Worm (Caenorhabditis elegans) whole organism, L4 larva: ENCODE data around the gene nspc-16.
A peak's percentile ranks its signal among the peaks of the same experiment; 100 is the strongest.

Source experiments
- F44E2.7 ChIP-seq: fragments of 200-800 bp; sonication (Bioruptor generic); IDR thresholded peaks from 2 replicates; pipeline ENCODE4 v2.1.2; 2022; ENCODE audit warnings: missing genetic modification characterization, missing compliant biosample characterization
- Y48G9A.11 ChIP-seq: fragments of 200-800 bp; sonication (Bioruptor generic); IDR thresholded peaks from 2 replicates; pipeline ENCODE4 v1.3.6; 2022; ENCODE audit warnings: missing genetic modification reagents, missing genetic modification characterization, missing compliant biosample characterization
- Y75B8A.6 ChIP-seq: fragments of 200-800 bp; sonication (Bioruptor generic); IDR thresholded peaks from 2 replicates; pipeline ENCODE4 v1.3.6; 2022; ENCODE audit warnings: missing genetic modification reagents, missing genetic modification characterization, missing compliant biosample characterization
- aha-1 ChIP-seq: fragments of 150-350 bp; peaks from one replicate; lab custom pipeline; 2014; ENCODE audit warnings: missing biosample characterization, missing genetic modification characterization
- arid-1 ChIP-seq: fragments of 200-800 bp; sonication (Bioruptor generic); conservative IDR thresholded peaks from 2 replicates; pipeline ENCODE4 v1.3.6; 2022; ENCODE audit warnings: missing genetic modification reagents, missing genetic modification characterization, missing compliant biosample characterization
- ces-1 ChIP-seq: fragments of 150-350 bp; sonication (generic microtip); optimal IDR thresholded peaks from 4 replicates; lab custom pipeline; 2014; ENCODE audit warnings: missing biosample characterization, missing genetic modification reagents, missing genetic modification characterization
- cey-2 ChIP-seq: sonication (generic microtip); optimal IDR thresholded peaks from 3 replicates; lab custom pipeline; 2017; ENCODE audit warnings: missing genetic modification characterization, mild to moderate bottlenecking, missing compliant biosample characterization, antibody characterized with exemption, borderline replicate concordance; ENCODE audit not compliant: insufficient read depth
- ctbp-1 ChIP-seq: fragments of 200-800 bp; sonication (Bioruptor generic); IDR thresholded peaks from 2 replicates; pipeline ENCODE4 v1.3.6; 2022; ENCODE audit warnings: missing genetic modification reagents, missing genetic modification characterization, missing compliant biosample characterization
- daf-16 ChIP-seq, 3 experiments: sonication (generic microtip); optimal IDR thresholded peaks; 2 replicates each; lab custom pipeline; 2016 to 2017; ENCODE audit warnings: missing genetic modification characterization in 3 of 3, missing genetic modification reagents in 3 of 3, mild to moderate bottlenecking in 2 of 3, missing compliant biosample characterization in 2 of 3, missing biosample characterization in 1 of 3, moderate library complexity in 1 of 3
- daf-8 ChIP-seq: fragments of 200-800 bp; sonication (Bioruptor generic); IDR thresholded peaks from 2 replicates; pipeline ENCODE4 v1.3.6; 2022; ENCODE audit warnings: missing genetic modification characterization, missing compliant biosample characterization
- dmd-6 ChIP-seq: fragments of 200-800 bp; sonication (Bioruptor generic); IDR thresholded peaks from 2 replicates; pipeline ENCODE4 v1.3.6; 2022; ENCODE audit warnings: missing genetic modification reagents, missing genetic modification characterization, missing compliant biosample characterization
- duxl-1 ChIP-seq: sonication (generic microtip); optimal IDR thresholded peaks from 2 replicates; lab custom pipeline; 2016; ENCODE audit warnings: mild to moderate bottlenecking, missing genetic modification characterization, moderate library complexity, missing compliant biosample characterization; ENCODE audit not compliant: poor library complexity
- dve-1 ChIP-seq: sonication (generic microtip); optimal IDR thresholded peaks from 2 replicates; lab custom pipeline; 2017; ENCODE audit warnings: antibody characterized with exemption, mild to moderate bottlenecking, missing genetic modification characterization, missing compliant biosample characterization; ENCODE audit not compliant: insufficient read depth
- fkh-10 ChIP-seq: fragments of 150-350 bp; optimal IDR thresholded peaks from 2 replicates; lab custom pipeline; 2014; ENCODE audit warnings: missing biosample characterization, missing genetic modification reagents, missing genetic modification characterization
- fos-1 ChIP-seq: fragments of 150-350 bp; optimal IDR thresholded peaks from 2 replicates; lab custom pipeline; 2014; ENCODE audit warnings: missing biosample characterization, missing genetic modification characterization
- hif-1 ChIP-seq, 2 experiments: sonication (generic microtip); optimal IDR thresholded peaks; 2 replicates each; lab custom pipeline; 2016 to 2017; ENCODE audit warnings: missing compliant biosample characterization in 2 of 2, missing genetic modification characterization in 2 of 2, missing genetic modification reagents in 2 of 2, missing genotype in 2 of 2, mild to moderate bottlenecking in 1 of 2
- hlh-11 ChIP-seq: fragments of 200-800 bp; sonication (Bioruptor generic); optimal IDR thresholded peaks from 2 replicates; lab custom pipeline; 2018; ENCODE audit warnings: mild to moderate bottlenecking, missing genetic modification characterization, missing compliant biosample characterization
- hlh-30 ChIP-seq: sonication (generic microtip); optimal IDR thresholded peaks from 2 replicates; lab custom pipeline; 2017; ENCODE audit warnings: antibody characterized with exemption, mild to moderate bottlenecking, missing genetic modification characterization, missing compliant biosample characterization; ENCODE audit not compliant: insufficient read depth
- hmg-1.1 ChIP-seq: fragments of 200-800 bp; sonication (Bioruptor generic); IDR thresholded peaks from 2 replicates; pipeline ENCODE4 v1.3.6; 2022; ENCODE audit warnings: missing genetic modification reagents, missing genetic modification characterization, missing compliant biosample characterization
- jun-1 ChIP-seq: fragments of 150-350 bp; optimal IDR thresholded peaks from 2 replicates; lab custom pipeline; 2014; ENCODE audit warnings: missing biosample characterization, missing genetic modification reagents, missing genetic modification characterization
- lin-39 ChIP-seq: fragments of 150-350 bp; optimal IDR thresholded peaks from 2 replicates; lab custom pipeline; 2014; ENCODE audit warnings: missing biosample characterization, missing genetic modification reagents, missing genetic modification characterization
- lir-3 ChIP-seq: sonication (generic microtip); optimal IDR thresholded peaks from 2 replicates; lab custom pipeline; 2016; ENCODE audit warnings: mild to moderate bottlenecking, missing genetic modification characterization, missing compliant biosample characterization
- madf-5 ChIP-seq, 2 experiments: fragments of 200-800 bp; sonication (Bioruptor generic); IDR thresholded peaks; 2 replicates each; pipeline ENCODE4 v1.3.6; 2022; ENCODE audit warnings: missing compliant biosample characterization in 2 of 2, missing genetic modification characterization in 2 of 2
- mdl-1 ChIP-seq, 2 experiments: fragments of 150-350 bp in 1 of 2; sonication (generic microtip) in 1 of 2; optimal IDR thresholded peaks; 2 replicates each; lab custom pipeline; 2014 to 2017; ENCODE audit warnings: missing biosample characterization in 2 of 2, missing genetic modification characterization in 2 of 2
- mdt-29 ChIP-seq: fragments of 200-800 bp; sonication (Bioruptor generic); IDR thresholded peaks from 2 replicates; pipeline ENCODE4 v1.3.6; 2022; ENCODE audit warnings: missing genetic modification reagents, missing genetic modification characterization, missing compliant biosample characterization
- mes-2 ChIP-seq: sonication (generic microtip); optimal IDR thresholded peaks from 2 replicates; lab custom pipeline; 2016; ENCODE audit warnings: missing genotype, mild to moderate bottlenecking, missing genetic modification characterization, missing compliant biosample characterization; ENCODE audit not compliant: poor library complexity, severe bottlenecking
- mxl-2 ChIP-seq: fragments of 200-800 bp; sonication (Bioruptor generic); conservative IDR thresholded peaks from 2 replicates; pipeline ENCODE4 v1.3.6; 2022; ENCODE audit warnings: missing genetic modification reagents, missing genetic modification characterization, missing compliant biosample characterization
- nhr-10 ChIP-seq: fragments of 150-350 bp; optimal IDR thresholded peaks from 2 replicates; lab custom pipeline; 2014; ENCODE audit warnings: missing biosample characterization, missing genetic modification characterization
- nhr-237 ChIP-seq: sonication (generic microtip); optimal IDR thresholded peaks from 2 replicates; lab custom pipeline; 2017; ENCODE audit warnings: missing biosample characterization, missing genetic modification characterization
- nhr-28 ChIP-seq: fragments of 150-350 bp; optimal IDR thresholded peaks from 2 replicates; lab custom pipeline; 2014; ENCODE audit warnings: missing biosample characterization, missing genetic modification characterization
- nhr-41 ChIP-seq: fragments of 200-800 bp; sonication (Bioruptor generic); IDR thresholded peaks from 2 replicates; pipeline ENCODE4 v1.3.6; 2022; ENCODE audit warnings: missing genetic modification reagents, missing genetic modification characterization, missing compliant biosample characterization
- nhr-48 ChIP-seq: sonication (generic microtip); optimal IDR thresholded peaks from 2 replicates; lab custom pipeline; 2016; ENCODE audit warnings: mild to moderate bottlenecking, missing genetic modification characterization, missing compliant biosample characterization
- nhr-6 ChIP-seq: fragments of 150-350 bp; optimal IDR thresholded peaks from 2 replicates; lab custom pipeline; 2014; ENCODE audit warnings: missing biosample characterization, missing genetic modification characterization
- nhr-76 ChIP-seq: fragments of 150-350 bp; optimal IDR thresholded peaks from 2 replicates; lab custom pipeline; 2014; ENCODE audit warnings: missing biosample characterization, missing genetic modification characterization
- nhr-77 ChIP-seq: fragments of 150-350 bp; optimal IDR thresholded peaks from 2 replicates; lab custom pipeline; 2014; ENCODE audit warnings: missing biosample characterization, missing genetic modification characterization
- pha-4 ChIP-seq, 2 experiments: fragments of 150-350 bp in 1 of 2; fragments of 200-800 bp in 1 of 2; sonication (Bioruptor generic) in 1 of 2; IDR thresholded peaks in 1 of 2; optimal IDR thresholded peaks in 1 of 2; 2 replicates each; pipeline versions ENCODE4 v1.3.6 to Lab custom; 2014 to 2022; ENCODE audit warnings: missing genetic modification characterization in 2 of 2, missing genetic modification reagents in 2 of 2, missing biosample characterization in 1 of 2, missing compliant biosample characterization in 1 of 2
- pqm-1 ChIP-seq: sonication (generic microtip); optimal IDR thresholded peaks from 2 replicates; lab custom pipeline; 2017; ENCODE audit warnings: missing biosample characterization, missing genetic modification characterization
- set-16 ChIP-seq: fragments of 200-800 bp; sonication (Bioruptor generic); IDR thresholded peaks from 2 replicates; pipeline ENCODE4 v1.3.6; 2022; ENCODE audit warnings: missing genetic modification reagents, missing genetic modification characterization, missing compliant biosample characterization
- spr-3 ChIP-seq: fragments of 200-800 bp; sonication (Bioruptor generic); optimal IDR thresholded peaks from 2 replicates; lab custom pipeline; 2018; ENCODE audit warnings: mild to moderate bottlenecking, missing genetic modification characterization, missing compliant biosample characterization
- unc-62 ChIP-seq, 3 experiments: fragments of 150-350 bp in 1 of 3; sonication (generic microtip); optimal IDR thresholded peaks in 2 of 3; peaks in 1 of 3; 1 replicate in 1 of 3; 2 replicates in 2 of 3; lab custom pipeline; 2014 to 2017; ENCODE audit warnings: missing biosample characterization in 3 of 3, missing genetic modification characterization in 3 of 3, missing genetic modification reagents in 3 of 3, missing genotype in 1 of 3
- vab-7 ChIP-seq: fragments of 200-800 bp; sonication (Bioruptor generic); IDR thresholded peaks from 2 replicates; pipeline ENCODE4 v1.3.6; 2022; ENCODE audit warnings: missing genetic modification reagents, missing genetic modification characterization, missing compliant biosample characterization
- zfp-3 ChIP-seq: fragments of 200-800 bp; sonication (Bioruptor generic); conservative IDR thresholded peaks from 2 replicates; pipeline ENCODE4 v1.3.6; 2022; ENCODE audit warnings: missing genetic modification reagents, missing genetic modification characterization, missing compliant biosample characterization
- ztf-11 ChIP-seq: fragments of 150-350 bp; optimal IDR thresholded peaks from 2 replicates; lab custom pipeline; 2014; ENCODE audit warnings: missing biosample characterization, missing genetic modification characterization
- ztf-7 ChIP-seq: fragments of 150-350 bp; optimal IDR thresholded peaks from 2 replicates; lab custom pipeline; 2014; ENCODE audit warnings: missing biosample characterization, missing genetic modification characterization

The nspc-16 gene

ce11 chrX:14557352-14557935 lies 34.1 kb downstream of the nspc-16 start (continued):
- no peak for TF ChIP-seq pha-4 (GFP tag; IDR thresholded peaks at IDR 0.05; lab: Robert Waterston, UW)
- TF ChIP-seq pha-4 (tag; optimal IDR thresholded peaks at IDR 0.05; lab: Kevin White, UChicago): peak; percentile 48
- no peak for TF ChIP-seq fkh-10 (GFP tag; lab: Kevin White, UChicago)
- peak; percentile 19; the same call in 1 of the 2 replicates for TF ChIP-seq set-16 (GFP tag; lab: Robert Waterston, UW)
- TF ChIP-seq Y75B8A.6: no peak
- TF ChIP-seq ces-1: no peak
- 0 out of 2 replicates have a peak, but pooled peaks have one; percentile 21 for TF ChIP-seq arid-1 (GFP tag; lab: Robert Waterston, UW)
- no peak for TF ChIP-seq nhr-237 (tag; lab: Kevin White, UChicago)
- no peak for TF ChIP-seq nhr-41 (GFP tag; lab: Robert Waterston, UW)
- peak; percentile 96 for TF ChIP-seq aha-1 (tag; lab: Kevin White, UChicago)
- peak; percentile 5 for TF ChIP-seq nhr-48 (tag; lab: Kevin White, UChicago)
- no peak for TF ChIP-seq mes-2 (tag; lab: Kevin White, UChicago)
- no peak for TF ChIP-seq mdt-29 (GFP tag; lab: Robert Waterston, UW)
- TF ChIP-seq ztf-11: no peak
- TF ChIP-seq hif-1 (tag; optimal IDR thresholded peaks at IDR 0.05; lab: Kevin White, UChicago): peak in 1 of 2 experiments; percentile 76
- TF ChIP-seq hmg-1.1 (GFP tag; lab: Robert Waterston, UW): peak; percentile 81
- peak; percentile 77 for TF ChIP-seq nhr-28 (tag; lab: Kevin White, UChicago)
- TF ChIP-seq unc-62 (GFP tag; optimal IDR thresholded peaks at IDR 0.05 in 1 of 2; lab: Kevin White, UChicago): peak in 1 of 2 experiments; percentile 98
- TF ChIP-seq unc-62 (tag; optimal IDR thresholded peaks at IDR 0.05; lab: Kevin White, UChicago): peak; percentile 16
- TF ChIP-seq ctbp-1 (GFP tag; lab: Robert Waterston, UW): peak; percentile 80
- TF ChIP-seq mdl-1 (tag; optimal IDR thresholded peaks at IDR 0.05; lab: Kevin White, UChicago): peak in 1 of 2 experiments; percentile 79
- TF ChIP-seq daf-8 (GFP tag; lab: Robert Waterston, UW): no peak

- TF ChIP-seq mes-2 (tag; lab: Kevin White, UChicago): peak; percentile 26
- no peak for TF ChIP-seq nhr-76 (tag; lab: Kevin White, UChicago)
- TF ChIP-seq spr-3 (GFP tag; lab: Kevin White, UChicago): no peak
- TF ChIP-seq ztf-7: no peak
- no peak for TF ChIP-seq duxl-1
- TF ChIP-seq dve-1: peak; percentile 51
- peak; percentile 17 for TF ChIP-seq jun-1 (tag; lab: Kevin White, UChicago)
- TF ChIP-seq daf-16 (GFP tag; optimal IDR thresholded peaks at IDR 0.05; lab: Kevin White, UChicago): no peak
- TF ChIP-seq daf-16 (tag; optimal IDR thresholded peaks at IDR 0.05; lab: Kevin White, UChicago): peak; percentile 48
- TF ChIP-seq nhr-10 (tag; lab: Kevin White, UChicago): peak; percentile 26
- TF ChIP-seq hlh-30: peak; percentile 79
- no peak for TF ChIP-seq F44E2.7
- no peak for TF ChIP-seq madf-5 (GFP tag; IDR thresholded peaks at IDR 0.05; lab: Robert Waterston, UW)
- peak; percentile 8 for TF ChIP-seq nhr-6 (tag; lab: Kevin White, UChicago)
- peak; percentile 93 for TF ChIP-seq nhr-28 (tag; lab: Kevin White, UChicago)
- TF ChIP-seq hlh-11 (tag; lab: Kevin White, UChicago): peak; percentile 56
- peak in 1 of 2 experiments; percentile 9 for TF ChIP-seq hif-1 (tag; optimal IDR thresholded peaks at IDR 0.05; lab: Kevin White, UChicago)
- peak; percentile 58 for TF ChIP-seq aha-1 (tag; lab: Kevin White, UChicago)
- TF ChIP-seq ztf-11: no peak
- TF ChIP-seq lin-39: no peak
- TF ChIP-seq Y48G9A.11 (GFP tag; lab: Robert Waterston, UW): no peak
- TF ChIP-seq lir-3 (tag; lab: Kevin White, UChicago): no peak
- no peak for TF ChIP-seq cey-2 (tag; lab: Kevin White, UChicago)
- no peak for TF ChIP-seq mdl-1 (tag; optimal IDR thresholded peaks at IDR 0.05; lab: Kevin White, UChicago)
- TF ChIP-seq pqm-1 (tag; lab: Kevin White, UChicago): peak; percentile 65
- TF ChIP-seq vab-7 (GFP tag; lab: Robert Waterston, UW): no peak
- peak; percentile 75 for TF ChIP-seq dmd-6 (GFP tag; lab: Robert Waterston, UW)
- peak in 1 of 2 experiments; percentile 99 for TF ChIP-seq unc-62 (GFP tag; optimal IDR thresholded peaks at IDR 0.05 in 1 of 2; lab: Kevin White, UChicago)
- TF ChIP-seq unc-62 (tag; optimal IDR thresholded peaks at IDR 0.05; lab: Kevin White, UChicago): no peak
- TF ChIP-seq mxl-2 (GFP tag; lab: Robert Waterston, UW): no peak
- peak; percentile 38 for TF ChIP-seq nhr-77 (tag; lab: Kevin White, UChicago)
- no peak for TF ChIP-seq zfp-3 (GFP tag; lab: Robert Waterston, UW)
- no peak for TF ChIP-seq fos-1 (tag; lab: Kevin White, UChicago)
- peak; percentile 36 for TF ChIP-seq nhr-48 (tag; lab: Kevin White, UChicago)
Measured at ce11 chrX:14557936-14558554, 34.7 kb downstream of the nspc-16 start, which contains the start of gene nhr-3. Gene nhr-3 (plus strand): TSS chrX:14558504.
